Fruit fly (Drosophila melanogaster): ENCODE results near the gene sordd2.

The sordd2 gene

dm6 chrX:15778846-15779245 lies 20.1 kb downstream of the sordd2 start, which contains the start of gene CG43673:
TSS of gene CG43673 (plus strand) at chrX:15779146.
- no peak for TF ChIP-seq CG17801 (GFP tag; optimal IDR thresholded peaks at IDR 0.05; ENCODE audit: partially characterized antibody)

DNA sequence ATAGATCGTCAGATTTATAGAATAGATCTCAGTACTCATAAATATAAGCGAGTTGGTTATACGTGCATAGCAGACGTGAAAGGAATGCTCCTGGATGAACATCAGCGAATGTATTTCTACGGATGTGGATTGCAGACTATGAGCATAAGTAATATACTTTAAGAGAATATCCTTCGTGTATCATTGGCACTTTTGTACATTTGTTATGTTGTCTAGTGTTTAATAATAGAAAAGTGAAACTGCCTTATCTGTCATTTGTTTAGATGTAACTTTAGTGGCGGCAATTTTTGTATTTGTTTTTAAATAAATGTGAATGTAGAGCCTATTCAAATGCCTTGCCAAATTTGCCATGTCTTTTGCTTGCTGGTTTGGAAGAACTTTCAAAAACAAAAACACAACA lies 26.3 kb downstream of the sordd2 start, which contains the start of gene CG43672:
Gene CG43672, plus strand, starts transcription at position 301 of the 400 bp plus-strand sequence.
- TF ChIP-seq CG17801 (GFP tag; optimal IDR thresholded peaks at IDR 0.05; ENCODE audit: partially characterized antibody) = no peak

DNA sequence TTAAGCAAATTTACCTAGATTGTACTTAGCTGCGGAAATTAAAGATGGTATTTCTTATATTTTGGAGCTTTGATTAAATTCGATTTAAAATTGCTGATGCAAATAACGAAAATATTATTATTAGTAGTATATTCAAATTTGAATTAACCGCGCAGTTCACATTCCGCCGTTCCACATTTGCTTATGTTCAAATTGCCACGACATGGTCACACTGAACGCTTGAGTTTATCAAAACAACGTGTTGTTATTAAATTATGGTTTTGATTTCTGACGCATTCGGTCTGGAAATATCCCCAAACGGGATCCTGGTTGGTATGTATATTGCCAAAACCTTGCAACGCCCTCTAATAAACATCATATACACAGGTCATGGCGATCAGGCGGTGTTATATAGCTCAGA lies 29.5 kb downstream of the sordd2 start, which contains the start of gene CG33172:
Gene CG33172, plus strand, starts transcription at position 208 of the 400 bp plus-strand sequence.
- TF ChIP-seq CG17801 (GFP tag; optimal IDR thresholded peaks at IDR 0.05; ENCODE audit: partially characterized antibody) = no peak

DNA sequence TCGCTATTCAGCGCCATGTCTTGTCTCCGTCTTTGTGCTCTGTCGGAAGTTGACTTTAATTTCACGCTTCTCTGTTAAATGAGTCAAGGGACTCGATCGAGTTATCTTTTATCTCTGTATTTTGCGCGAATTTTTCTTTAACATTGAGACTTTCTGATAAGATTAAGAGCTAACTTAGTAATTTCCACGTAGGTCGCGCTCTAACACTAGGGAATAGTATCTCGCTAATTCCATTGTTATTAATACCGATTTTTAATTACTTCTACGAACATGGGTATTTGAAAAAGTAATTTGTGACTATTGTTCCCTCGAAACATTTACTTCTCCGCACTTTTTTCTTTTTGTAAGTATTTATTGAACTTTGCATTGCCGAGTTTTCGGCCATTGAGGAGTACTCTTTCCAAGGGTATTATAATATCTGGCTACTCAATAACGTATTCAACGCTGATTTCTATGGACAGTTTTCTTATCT lies 32.5 kb downstream of the sordd2 start, which contains the start of gene CG8952:
Gene CG8952, minus strand, starts transcription at position 51 of the 472 bp plus-strand sequence.
- no peak for TF ChIP-seq CG17801 (GFP tag; optimal IDR thresholded peaks at IDR 0.05; ENCODE audit: partially characterized antibody)

DNA sequence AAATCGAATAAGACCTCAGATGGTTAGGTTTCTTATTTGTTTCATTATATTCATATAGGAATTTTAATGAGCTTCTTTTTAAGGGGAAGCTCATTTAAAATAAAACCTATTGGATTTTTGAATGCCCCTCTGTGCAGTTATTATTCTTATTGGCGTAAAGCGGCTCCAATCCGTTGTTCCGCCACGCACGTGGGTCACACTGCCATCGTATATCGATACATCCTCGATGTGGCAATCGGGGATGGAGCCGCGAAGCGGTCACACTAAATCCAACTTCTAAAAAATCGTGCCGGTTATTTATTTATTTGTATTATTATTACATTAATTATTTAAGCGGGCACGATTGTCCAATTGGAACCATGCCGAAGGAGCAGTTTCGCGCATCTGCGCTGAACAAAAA lies 36.2 kb downstream of the sordd2 start, which contains the start of gene Polr3A:
Gene Polr3A, plus strand, starts transcription at position 234 of the 400 bp plus-strand sequence.
- no peak for TF ChIP-seq CG17801 (GFP tag; optimal IDR thresholded peaks at IDR 0.05; ENCODE audit: partially characterized antibody)

- no peak for TF ChIP-seq CG17801 (GFP tag; optimal IDR thresholded peaks at IDR 0.05; ENCODE audit: partially characterized antibody)
These were observed 37.7 kb downstream of the sordd2 start for dm6 chrX:15761298-15761640.

dm6 chrX:15760447-15761297 lies 38.3 kb downstream of the sordd2 start, which contains the start of the genes Graf and mRpL3:
TSS of gene Graf (minus strand) at chrX:15760733.
TSS of gene mRpL3 (plus strand) at chrX:15761248.
- TF ChIP-seq CG17801 (GFP tag; optimal IDR thresholded peaks at IDR 0.05; ENCODE audit: partially characterized antibody) = no peak

DNA sequence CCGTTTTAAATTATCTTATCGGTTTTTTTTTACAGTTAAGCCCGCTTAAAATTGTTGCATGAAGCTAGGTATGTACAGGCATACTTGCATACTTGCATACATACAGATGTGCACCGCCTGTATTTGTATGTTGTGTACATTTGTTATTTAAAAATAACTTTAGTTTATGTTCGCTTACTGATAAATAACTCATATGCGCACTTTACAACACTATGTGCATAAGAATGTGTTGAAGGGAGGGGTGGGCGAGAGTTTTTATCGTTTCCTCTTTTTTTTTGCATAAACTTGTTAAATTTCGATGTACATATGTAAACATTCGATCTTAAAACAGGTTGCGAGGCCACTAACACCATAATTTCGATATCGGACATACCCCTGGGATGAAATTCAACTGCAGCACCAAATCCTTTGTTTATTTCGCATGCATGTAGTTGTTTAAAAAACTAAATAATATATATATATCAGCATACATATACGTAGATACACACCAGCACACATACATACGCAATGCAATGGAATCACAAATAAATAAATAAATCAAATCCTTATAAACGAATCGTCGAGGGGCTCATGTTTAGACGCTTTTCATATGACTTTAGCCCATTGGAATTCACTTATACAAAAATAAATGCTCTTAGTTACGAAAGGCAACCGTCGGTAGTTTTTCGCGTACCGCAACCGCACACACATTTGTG lies 39.1 kb downstream of the sordd2 start:
- peak; percentile 1 for TF ChIP-seq CG17801 (GFP tag; optimal IDR thresholded peaks at IDR 0.05; ENCODE audit: partially characterized antibody)

dm6 chrX:15758692-15759240 lies 40.2 kb downstream of the sordd2 start:
- no peak for TF ChIP-seq CG17801 (GFP tag; optimal IDR thresholded peaks at IDR 0.05; ENCODE audit: partially characterized antibody)

dm6 chrX:15756018-15756417 lies 42.9 kb downstream of the sordd2 start, which contains the start of gene CG8260:
TSS of gene CG8260 (plus strand) at chrX:15756318.
- TF ChIP-seq CG17801 (GFP tag; optimal IDR thresholded peaks at IDR 0.05; ENCODE audit: partially characterized antibody) = no peak

dm6 chrX:15748945-15749344 lies 50.0 kb downstream of the sordd2 start, which contains the start of gene Mvd:
TSS of gene Mvd (plus strand) at chrX:15749166.
- TF ChIP-seq CG17801 (GFP tag; optimal IDR thresholded peaks at IDR 0.05; ENCODE audit: partially characterized antibody) = peak; percentile 52

All from ovary, adult (tissue).